Worm (Caenorhabditis elegans): Measurements from ENCODE around the gene hip-1.

hip-1 gene

DNA sequence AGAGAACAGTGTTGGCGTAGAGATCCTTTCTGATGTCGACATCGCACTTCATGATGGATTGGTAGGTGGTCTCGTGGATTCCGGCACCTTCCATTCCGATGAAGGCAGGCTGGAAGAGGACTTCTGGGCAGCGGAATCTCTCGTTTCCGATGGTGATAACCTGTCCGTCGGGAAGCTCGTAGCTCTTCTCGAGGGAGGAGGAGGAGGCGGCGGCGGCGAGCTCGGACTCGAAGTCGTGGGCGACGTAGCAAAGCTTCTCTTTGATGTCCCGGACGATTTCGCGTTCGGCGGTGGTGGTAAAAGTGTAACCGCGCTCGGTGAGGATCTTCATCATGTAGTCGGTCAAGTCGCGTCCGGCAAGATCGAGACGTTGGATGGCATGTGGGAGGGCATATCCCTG is 17.5 kb downstream of the hip-1 start:
- TF ChIP-seq ceh-83 (GFP tag; optimal IDR thresholded peaks at IDR 0.05) (no peak), nhr-76 (tag; optimal IDR thresholded peaks at IDR 0.05) (no peak), ztf-11 (tag; optimal IDR thresholded peaks at IDR 0.05) (no peak), hlh-1 (tag; optimal IDR thresholded peaks at IDR 0.05) (no peak), drap-1 (GFP tag; optimal IDR thresholded peaks at IDR 0.05) (no peak), ceh-43 (GFP tag; optimal IDR thresholded peaks at IDR 0.05) (no peak), mab-5 (tag; optimal IDR thresholded peaks at IDR 0.05) (no peak), unc-62 (GFP tag; optimal IDR thresholded peaks at IDR 0.05) (no peak), tbx-8 (GFP tag; optimal IDR thresholded peaks at IDR 0.05) (no peak), snpc-4 (tag; optimal IDR thresholded peaks at IDR 0.05) (no peak), mls-2 (tag; optimal IDR thresholded peaks at IDR 0.05) (no peak), lin-13 (tag; optimal IDR thresholded peaks at IDR 0.05) (no peak), lsy-2 (tag; optimal IDR thresholded peaks at IDR 0.05) (no peak), blmp-1 (tag; optimal IDR thresholded peaks at IDR 0.05) (no peak), ces-1 (GFP tag; optimal IDR thresholded peaks at IDR 0.05) (no peak), ham-2 (GFP tag; optimal IDR thresholded peaks at IDR 0.05) (no peak), mep-1 (tag; optimal IDR thresholded peaks at IDR 0.05) (no peak), M03D4.4 (tag; optimal IDR thresholded peaks at IDR 0.05) (no peak), unc-39 (tag; optimal IDR thresholded peaks at IDR 0.05) (no peak), nhr-28 (tag; optimal IDR thresholded peaks at IDR 0.05) (no peak)

- no peak for TF ChIP-seq sem-2 (GFP tag; optimal IDR thresholded peaks at IDR 0.05)
- TF ChIP-seq snpc-4 (tag; optimal IDR thresholded peaks at IDR 0.05), result no peak
- TF ChIP-seq lin-13 (tag; optimal IDR thresholded peaks at IDR 0.05), result no peak
- TF ChIP-seq mls-2 (tag; optimal IDR thresholded peaks at IDR 0.05), result no peak
- no peak for TF ChIP-seq M03D4.4 (tag; optimal IDR thresholded peaks at IDR 0.05)
- TF ChIP-seq ces-1 (GFP tag; optimal IDR thresholded peaks at IDR 0.05), result no peak
- no peak for TF ChIP-seq cnd-1 (tag; optimal IDR thresholded peaks at IDR 0.05)
- TF ChIP-seq mab-5 (tag; optimal IDR thresholded peaks at IDR 0.05), result no peak
- TF ChIP-seq sptf-1 (tag; optimal IDR thresholded peaks at IDR 0.05), result no peak
- no peak for TF ChIP-seq ztf-11 (tag; optimal IDR thresholded peaks at IDR 0.05)
- TF ChIP-seq blmp-1 (tag; optimal IDR thresholded peaks at IDR 0.05), result no peak
- no peak for TF ChIP-seq pha-4 (tag; optimal IDR thresholded peaks at IDR 0.05)
- TF ChIP-seq unc-39 (tag; optimal IDR thresholded peaks at IDR 0.05), result no peak
These were observed 22.0 kb downstream of the hip-1 start for ce11 chrIII:13600254-13600653.

DNA sequence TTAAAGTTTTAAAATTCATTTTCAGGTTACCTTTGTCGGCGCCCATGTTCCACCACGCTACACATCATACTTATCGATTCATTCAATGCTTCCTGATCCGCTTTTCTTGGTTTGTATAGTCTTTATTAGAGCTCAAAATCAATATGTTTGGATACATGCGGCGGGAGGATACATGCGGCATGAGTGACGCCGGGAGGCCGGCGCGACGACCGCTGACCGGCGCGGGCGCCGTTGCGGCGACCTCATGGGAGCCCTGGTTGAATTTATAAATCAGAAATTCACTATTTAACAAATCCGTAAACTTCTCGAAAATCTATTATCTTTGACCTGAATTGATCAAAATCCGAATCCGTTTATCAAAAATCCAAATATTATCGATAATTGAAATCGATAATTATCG is 40.6 kb downstream of the hip-1 start:
- no peak for TF ChIP-seq cnd-1 (tag; optimal IDR thresholded peaks at IDR 0.05)
- no peak for TF ChIP-seq zip-8 (tag; optimal IDR thresholded peaks at IDR 0.05)
- TF ChIP-seq nhr-2 (tag; optimal IDR thresholded peaks at IDR 0.05), result no peak
- TF ChIP-seq ceh-39 (tag; optimal IDR thresholded peaks at IDR 0.05), result no peak
- TF ChIP-seq nhr-76 (tag; optimal IDR thresholded peaks at IDR 0.05), result no peak
- TF ChIP-seq ceh-83 (GFP tag; optimal IDR thresholded peaks at IDR 0.05), result peak; percentile 15

DNA sequence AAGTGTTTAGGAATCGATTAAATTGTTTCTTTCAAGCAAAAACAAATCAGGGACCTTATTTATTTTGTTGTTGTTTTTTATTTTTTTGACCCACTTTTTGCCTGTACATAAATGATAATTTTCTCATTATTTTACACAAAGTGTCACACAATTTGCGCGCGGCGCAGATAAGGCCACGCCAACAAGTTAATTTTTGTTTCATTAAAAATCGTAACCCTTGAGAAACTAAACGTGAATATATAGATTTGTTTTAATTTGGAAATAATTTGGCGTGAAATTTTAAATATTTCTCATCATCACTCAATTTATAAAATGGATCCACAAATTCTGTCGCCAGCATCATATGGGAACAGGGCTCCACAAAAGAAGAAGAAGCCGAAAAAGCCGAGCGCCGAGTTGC is 41.8 kb downstream of the hip-1 start, which contains the start of gene T05D4.5:
Gene T05D4.5, plus strand, starts transcription at position 301 of the 400 bp plus-strand sequence.
- TF ChIP-seq ceh-39 (tag; optimal IDR thresholded peaks at IDR 0.05) (no peak), elt-1 (tag; optimal IDR thresholded peaks at IDR 0.05; ENCODE audit: borderline replicate concordance, insufficient read depth) (no peak), tbx-8 (GFP tag; optimal IDR thresholded peaks at IDR 0.05) (no peak), ces-1 (GFP tag; optimal IDR thresholded peaks at IDR 0.05) (no peak), M03D4.4 (tag; optimal IDR thresholded peaks at IDR 0.05) (no peak), ceh-43 (GFP tag; optimal IDR thresholded peaks at IDR 0.05) (no peak)

ce11 chrIII:13580076-13580475 is 42.2 kb downstream of the hip-1 start:
- TF ChIP-seq pha-4 (tag; optimal IDR thresholded peaks at IDR 0.05) (no peak), sem-2 (GFP tag; optimal IDR thresholded peaks at IDR 0.05) (no peak), tbx-8 (GFP tag; optimal IDR thresholded peaks at IDR 0.05) (no peak), ceh-83 (GFP tag; optimal IDR thresholded peaks at IDR 0.05) (no peak)

- TF ChIP-seq elt-1 (tag; optimal IDR thresholded peaks at IDR 0.05; ENCODE audit: borderline replicate concordance, insufficient read depth) (no peak), bed-3 (GFP tag; optimal IDR thresholded peaks at IDR 0.05) (no peak), ham-2 (GFP tag; optimal IDR thresholded peaks at IDR 0.05) (no peak), lin-32 (GFP tag; optimal IDR thresholded peaks at IDR 0.05) (no peak), sem-2 (GFP tag; optimal IDR thresholded peaks at IDR 0.05) (no peak), zip-8 (tag; optimal IDR thresholded peaks at IDR 0.05) (no peak), snpc-4 (tag; optimal IDR thresholded peaks at IDR 0.05) (no peak), blmp-1 (tag; optimal IDR thresholded peaks at IDR 0.05) (no peak), unc-62 (GFP tag; optimal IDR thresholded peaks at IDR 0.05) (no peak), drap-1 (GFP tag; optimal IDR thresholded peaks at IDR 0.05) (no peak), M03D4.4 (tag; optimal IDR thresholded peaks at IDR 0.05) (no peak), pha-4 (tag; optimal IDR thresholded peaks at IDR 0.05) (no peak)
These were observed 46.6 kb downstream of the hip-1 start, which contains the start of gene osm-7 for ce11 chrIII:13575610-13576232. TSS of gene osm-7 (plus strand) at chrIII:13576182.
